Worm (Caenorhabditis elegans) whole organism, L4 larva: ENCODE results near the gene rpl-25.1.

Experiments
- D1046.2 ChIP-seq: fragments of 200-800 bp; sonication (Bioruptor generic); IDR thresholded peaks from 2 replicates; pipeline ENCODE4 v1.3.6; 2022; ENCODE audit warnings: missing genetic modification characterization, missing compliant biosample characterization
- F10B5.3 ChIP-seq: sonication (generic microtip); optimal IDR thresholded peaks from 2 replicates; lab custom pipeline; 2016; ENCODE audit warnings: mild to moderate bottlenecking, missing genetic modification characterization, missing compliant biosample characterization
- R02D3.7 ChIP-seq: fragments of 150-350 bp; sonication (generic microtip); optimal IDR thresholded peaks from 3 replicates; lab custom pipeline; 2014; ENCODE audit warnings: missing biosample characterization, missing genetic modification characterization
- T20F7.1 ChIP-seq: fragments of 200-800 bp; sonication (Bioruptor generic); optimal IDR thresholded peaks from 2 replicates; lab custom pipeline; 2018; ENCODE audit warnings: mild to moderate bottlenecking, missing genetic modification characterization, missing compliant biosample characterization
- Y48G9A.11 ChIP-seq: fragments of 200-800 bp; sonication (Bioruptor generic); IDR thresholded peaks from 2 replicates; pipeline ENCODE4 v1.3.6; 2022; ENCODE audit warnings: missing genetic modification reagents, missing genetic modification characterization, missing compliant biosample characterization
- Y5F2A.4 ChIP-seq: fragments of 200-800 bp; sonication (Bioruptor generic); optimal IDR thresholded peaks from 2 replicates; lab custom pipeline; 2018; ENCODE audit warnings: mild to moderate bottlenecking, missing genetic modification characterization, missing compliant biosample characterization
- aha-1 ChIP-seq: fragments of 150-350 bp; peaks from one replicate; lab custom pipeline; 2014; ENCODE audit warnings: missing biosample characterization, missing genetic modification characterization
- ama-1 ChIP-seq: fragments of 150-350 bp; optimal IDR thresholded peaks from 2 replicates; lab custom pipeline; 2014; ENCODE audit warnings: inconsistent platforms, mixed read lengths
- arid-1 ChIP-seq: fragments of 200-800 bp; sonication (Bioruptor generic); conservative IDR thresholded peaks from 2 replicates; pipeline ENCODE4 v1.3.6; 2022; ENCODE audit warnings: missing genetic modification reagents, missing genetic modification characterization, missing compliant biosample characterization
- attf-4 ChIP-seq: sonication (generic microtip); optimal IDR thresholded peaks from 3 replicates; lab custom pipeline; 2017; ENCODE audit warnings: missing biosample characterization, missing genetic modification characterization
- ceh-28 ChIP-seq: fragments of 150-350 bp; optimal IDR thresholded peaks from 2 replicates; lab custom pipeline; 2014; ENCODE audit warnings: missing biosample characterization, missing genetic modification reagents, missing genetic modification characterization
- ceh-32 ChIP-seq: sonication (generic microtip); optimal IDR thresholded peaks from 2 replicates; lab custom pipeline; 2016; ENCODE audit warnings: mild to moderate bottlenecking, missing genetic modification characterization, missing compliant biosample characterization; ENCODE audit not compliant: poor library complexity
- ces-1 ChIP-seq: fragments of 150-350 bp; sonication (generic microtip); optimal IDR thresholded peaks from 4 replicates; lab custom pipeline; 2014; ENCODE audit warnings: missing biosample characterization, missing genetic modification reagents, missing genetic modification characterization
- daf-19 ChIP-seq: fragments of 200-800 bp; sonication (Bioruptor generic); conservative IDR thresholded peaks from 2 replicates; pipeline ENCODE4 v1.3.6; 2022; ENCODE audit warnings: missing genetic modification characterization, missing compliant biosample characterization
- dmd-6 ChIP-seq: fragments of 200-800 bp; sonication (Bioruptor generic); IDR thresholded peaks from 2 replicates; pipeline ENCODE4 v1.3.6; 2022; ENCODE audit warnings: missing genetic modification reagents, missing genetic modification characterization, missing compliant biosample characterization
- dpl-1 ChIP-seq: fragments of 150-350 bp; optimal IDR thresholded peaks from 2 replicates; lab custom pipeline; 2014; ENCODE audit warnings: missing biosample characterization, missing genetic modification reagents, missing genetic modification characterization
- dve-1 ChIP-seq: sonication (generic microtip); optimal IDR thresholded peaks from 2 replicates; lab custom pipeline; 2017; ENCODE audit warnings: antibody characterized with exemption, mild to moderate bottlenecking, missing genetic modification characterization, missing compliant biosample characterization; ENCODE audit not compliant: insufficient read depth
- gei-8 ChIP-seq: fragments of 200-800 bp; sonication (Bioruptor generic); optimal IDR thresholded peaks from 2 replicates; lab custom pipeline; 2018; ENCODE audit warnings: mild to moderate bottlenecking, missing genetic modification characterization, missing compliant biosample characterization
- hlh-30 ChIP-seq: sonication (generic microtip); optimal IDR thresholded peaks from 2 replicates; lab custom pipeline; 2017; ENCODE audit warnings: antibody characterized with exemption, mild to moderate bottlenecking, missing genetic modification characterization, missing compliant biosample characterization; ENCODE audit not compliant: insufficient read depth
- hmg-1.1 ChIP-seq: fragments of 200-800 bp; sonication (Bioruptor generic); IDR thresholded peaks from 2 replicates; pipeline ENCODE4 v1.3.6; 2022; ENCODE audit warnings: missing genetic modification reagents, missing genetic modification characterization, missing compliant biosample characterization
- lin-1 ChIP-seq: fragments of 200-800 bp; sonication (Bioruptor generic); IDR thresholded peaks from 2 replicates; pipeline ENCODE4 v1.3.6; 2022; ENCODE audit warnings: missing genetic modification reagents, missing genetic modification characterization, missing compliant biosample characterization
- lin-39 ChIP-seq: fragments of 150-350 bp; optimal IDR thresholded peaks from 2 replicates; lab custom pipeline; 2014; ENCODE audit warnings: missing biosample characterization, missing genetic modification reagents, missing genetic modification characterization
- mdl-1 ChIP-seq, 2 experiments: fragments of 150-350 bp in 1 of 2; sonication (generic microtip) in 1 of 2; optimal IDR thresholded peaks; 2 replicates each; lab custom pipeline; 2014 to 2017; ENCODE audit warnings: missing biosample characterization in 2 of 2, missing genetic modification characterization in 2 of 2
- mep-1 ChIP-seq: fragments of 150-350 bp; sonication (generic microtip); optimal IDR thresholded peaks from 3 replicates; lab custom pipeline; 2014; ENCODE audit warnings: missing biosample characterization, missing genetic modification characterization
- mxl-2 ChIP-seq: fragments of 200-800 bp; sonication (Bioruptor generic); conservative IDR thresholded peaks from 2 replicates; pipeline ENCODE4 v1.3.6; 2022; ENCODE audit warnings: missing genetic modification reagents, missing genetic modification characterization, missing compliant biosample characterization
- nhr-102 ChIP-seq: sonication (generic microtip); optimal IDR thresholded peaks from 2 replicates; lab custom pipeline; 2016; ENCODE audit warnings: mild to moderate bottlenecking, missing genetic modification characterization, moderate library complexity, missing compliant biosample characterization
- nhr-28 ChIP-seq: fragments of 150-350 bp; optimal IDR thresholded peaks from 2 replicates; lab custom pipeline; 2014; ENCODE audit warnings: missing biosample characterization, missing genetic modification characterization
- nhr-48 ChIP-seq: sonication (generic microtip); optimal IDR thresholded peaks from 2 replicates; lab custom pipeline; 2016; ENCODE audit warnings: mild to moderate bottlenecking, missing genetic modification characterization, missing compliant biosample characterization
- nhr-6 ChIP-seq: fragments of 150-350 bp; optimal IDR thresholded peaks from 2 replicates; lab custom pipeline; 2014; ENCODE audit warnings: missing biosample characterization, missing genetic modification characterization
- php-3 ChIP-seq: fragments of 200-800 bp; sonication (Bioruptor generic); IDR thresholded peaks from 2 replicates; pipeline ENCODE4 v1.3.6; 2022; ENCODE audit warnings: missing genetic modification reagents, missing genetic modification characterization, missing compliant biosample characterization
- pqm-1 ChIP-seq: sonication (generic microtip); optimal IDR thresholded peaks from 2 replicates; lab custom pipeline; 2017; ENCODE audit warnings: missing biosample characterization, missing genetic modification characterization
- saeg-2 ChIP-seq: fragments of 200-800 bp; sonication (Bioruptor generic); IDR thresholded peaks from 2 replicates; pipeline ENCODE4 v1.3.6; 2022; ENCODE audit warnings: missing genetic modification reagents, missing genetic modification characterization, missing compliant biosample characterization
- snpc-4 ChIP-seq: fragments of 150-350 bp; optimal IDR thresholded peaks from 2 replicates; lab custom pipeline; 2014; ENCODE audit warnings: missing biosample characterization, missing genetic modification characterization
- unc-130 ChIP-seq: sonication (generic microtip); optimal IDR thresholded peaks from 2 replicates; lab custom pipeline; 2016; ENCODE audit warnings: missing genetic modification reagents, missing genetic modification characterization, missing compliant biosample characterization
- unc-62 ChIP-seq, 3 experiments: fragments of 150-350 bp in 1 of 3; sonication (generic microtip); optimal IDR thresholded peaks in 2 of 3; peaks in 1 of 3; 1 replicate in 1 of 3; 2 replicates in 2 of 3; lab custom pipeline; 2014 to 2017; ENCODE audit warnings: missing biosample characterization in 3 of 3, missing genetic modification characterization in 3 of 3, missing genetic modification reagents in 3 of 3, missing genotype in 1 of 3
- zag-1 ChIP-seq: fragments of 150-350 bp; optimal IDR thresholded peaks from 2 replicates; lab custom pipeline; 2014; ENCODE audit warnings: missing biosample characterization, missing genetic modification characterization
- zfp-2 ChIP-seq: sonication (generic microtip); optimal IDR thresholded peaks from 2 replicates; lab custom pipeline; 2016; ENCODE audit warnings: mild to moderate bottlenecking, missing genetic modification characterization, missing compliant biosample characterization

The rpl-25.1 gene

DNA sequence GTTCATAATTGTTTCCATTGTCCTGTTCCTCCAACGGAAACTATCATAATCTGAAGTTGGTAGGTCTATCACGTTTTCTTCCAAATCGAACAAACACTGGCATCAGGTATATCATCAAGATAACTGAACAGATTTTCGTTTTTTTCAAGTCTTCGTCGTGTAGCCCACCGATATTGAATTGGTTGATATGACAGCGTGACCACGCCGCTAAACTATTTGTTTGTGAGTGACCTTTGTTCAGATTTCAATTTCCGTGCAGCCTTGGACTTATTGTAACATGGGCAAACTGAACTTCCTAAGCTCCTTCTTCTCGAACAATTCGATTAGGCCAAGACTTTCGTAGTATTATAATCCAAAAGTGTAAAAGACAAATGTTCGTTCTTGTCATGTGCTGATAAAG, 29.4 kb upstream of the rpl-25.1 start:
- TF ChIP-seq unc-130 (GFP tag; lab: Kevin White, UChicago) (no peak), dve-1 (no peak), gei-8 (GFP tag; lab: Kevin White, UChicago) (no peak), hlh-30 (tag; lab: Kevin White, UChicago) (peak; percentile 3), dmd-6 (no peak), snpc-4 (tag; lab: Kevin White, UChicago) (no peak), Y48G9A.11 (GFP tag; lab: Robert Waterston, UW) (no peak), saeg-2 (GFP tag; lab: Robert Waterston, UW) (no peak), php-3 (no peak), nhr-102 (tag; lab: Kevin White, UChicago) (no peak), mdl-1 (tag; optimal IDR thresholded peaks at IDR 0.05; lab: Kevin White, UChicago) (peak in 1 of 2 experiments; percentile 23), Y5F2A.4 (no peak), ceh-28 (tag; lab: Kevin White, UChicago) (no peak), lin-39 (no peak), zfp-2 (no peak), attf-4 (tag; lab: Kevin White, UChicago) (no peak), R02D3.7 (tag; lab: Kevin White, UChicago) (no peak), hmg-1.1 (GFP tag; lab: Robert Waterston, UW) (no peak), T20F7.1 (no peak), arid-1 (GFP tag; lab: Robert Waterston, UW) (no peak), ces-1 (GFP tag; lab: Kevin White, UChicago) (no peak), nhr-48 (tag; lab: Kevin White, UChicago) (no peak), daf-19 (GFP tag; lab: Robert Waterston, UW) (no peak), unc-62 (GFP tag; optimal IDR thresholded peaks at IDR 0.05 in 1 of 2; lab: Kevin White, UChicago) (peak in 1 of 2 experiments; percentile 55), unc-62 (tag; optimal IDR thresholded peaks at IDR 0.05; lab: Kevin White, UChicago) (no peak), pqm-1 (tag; lab: Kevin White, UChicago) (no peak), ceh-32 (tag; lab: Kevin White, UChicago) (no peak), F10B5.3 (no peak), D1046.2 (GFP tag; lab: Robert Waterston, UW) (no peak), mxl-2 (GFP tag; lab: Robert Waterston, UW) (no peak), nhr-6 (no peak), zag-1 (no peak), ama-1 (lab: Kevin White, UChicago) (no peak), nhr-28 (tag; lab: Kevin White, UChicago) (peak; percentile 33), mep-1 (tag; lab: Kevin White, UChicago) (no peak), aha-1 (no peak), dpl-1 (GFP tag; lab: Kevin White, UChicago) (no peak)

DNA sequence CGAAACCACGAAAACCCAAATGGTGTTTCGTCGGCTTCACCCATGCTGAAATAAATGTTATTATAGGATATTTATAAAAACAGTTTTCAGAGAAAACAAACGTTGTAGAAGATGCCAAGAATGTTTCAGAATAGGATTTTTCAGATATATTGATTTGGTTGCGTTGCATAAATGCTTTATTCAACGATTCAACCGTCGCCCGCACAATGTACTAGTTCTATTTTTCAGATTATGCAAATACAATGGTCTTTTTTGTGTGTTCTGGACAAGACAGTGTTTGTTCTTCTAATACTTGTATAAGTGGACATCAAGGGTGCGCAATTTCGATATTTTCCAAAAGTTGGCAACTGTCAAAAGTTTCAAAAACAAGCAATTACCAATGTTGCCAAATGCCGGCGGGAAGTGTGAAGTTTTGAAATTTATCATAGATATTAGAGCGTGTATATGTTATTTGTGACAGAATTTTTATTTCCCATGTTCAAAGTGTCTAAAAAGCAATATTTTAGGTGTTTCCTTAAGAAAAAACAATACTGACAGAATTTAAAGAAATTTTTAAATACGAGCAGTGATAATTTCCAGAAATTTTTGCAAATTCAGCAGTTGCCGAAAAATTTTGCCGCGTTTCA, 23.7 kb upstream of the rpl-25.1 start, which contains the start of gene K02G10.5:
Gene K02G10.5 (minus strand): TSS at position 51 of the 626 bp plus-strand sequence.
- no peak for TF ChIP-seq lin-1 (GFP tag; lab: Robert Waterston, UW)
- peak in 1 of 2 experiments; percentile 79 for TF ChIP-seq unc-62 (GFP tag; optimal IDR thresholded peaks at IDR 0.05 in 1 of 2; lab: Kevin White, UChicago)
- TF ChIP-seq unc-62 (tag; optimal IDR thresholded peaks at IDR 0.05; lab: Kevin White, UChicago): no peak
- peak; percentile 62 for TF ChIP-seq aha-1
